Fruit fly (Drosophila melanogaster): ENCODE results near the gene Nup43.
A peak's percentile ranks its signal among the peaks of the same experiment; 100 is the strongest.

Nup43 gene

dm6 chr3R:18366644-18366985, 177 bp downstream of the Nup43 start:
- TF ChIP-seq Hr4 (GFP tag; optimal IDR thresholded peaks at IDR 0.05) = no peak
- TF ChIP-seq Ets96B (tag; optimal IDR thresholded peaks at IDR 0.05) = no peak
- no peak for TF ChIP-seq Sox15 (GFP tag; optimal IDR thresholded peaks at IDR 0.05)
- TF ChIP-seq Met (GFP tag; optimal IDR thresholded peaks at IDR 0.05) = no peak
- no peak for TF ChIP-seq lz (GFP tag; optimal IDR thresholded peaks at IDR 0.05)
- TF ChIP-seq Eip75B (GFP tag; optimal IDR thresholded peaks at IDR 0.05) = no peak
- TF ChIP-seq CG8632 (GFP tag; optimal IDR thresholded peaks at IDR 0.05) = no peak
- no peak for TF ChIP-seq Eip78C (GFP tag)
- TF ChIP-seq vri (GFP tag; optimal IDR thresholded peaks at IDR 0.05) = no peak

dm6 chr3R:18368595-18368994, 2.2 kb downstream of the Nup43 start:
- no peak for TF ChIP-seq fkh (GFP tag; optimal IDR thresholded peaks at IDR 0.05)
- no peak for TF ChIP-seq topi (GFP tag; optimal IDR thresholded peaks at IDR 0.05)
- no peak for TF ChIP-seq Eip93F (GFP tag; optimal IDR thresholded peaks at IDR 0.05)
- TF ChIP-seq Blimp-1 (GFP tag; optimal IDR thresholded peaks at IDR 0.05) = no peak
- TF ChIP-seq CG11902 (GFP tag; optimal IDR thresholded peaks at IDR 0.05) = no peak
- no peak for TF ChIP-seq Hr4 (GFP tag; optimal IDR thresholded peaks at IDR 0.05)
- no peak for TF ChIP-seq svp (GFP tag)
- no peak for TF ChIP-seq CG8632 (GFP tag; optimal IDR thresholded peaks at IDR 0.05)
- no peak for TF ChIP-seq Eip78C (GFP tag)
- TF ChIP-seq CG8119 (GFP tag; IDR thresholded peaks at IDR 0.05) = no peak
- TF ChIP-seq CG7368 (GFP tag; optimal IDR thresholded peaks at IDR 0.05) = no peak

- peak; percentile 60 for TF ChIP-seq Gug (GFP tag; IDR thresholded peaks at IDR 0.05)
- peak; percentile 44 for TF ChIP-seq OdsH (GFP tag; optimal IDR thresholded peaks at IDR 0.05)
- no peak for TF ChIP-seq Sox15 (GFP tag; optimal IDR thresholded peaks at IDR 0.05)
- peak; percentile 27 for TF ChIP-seq lz (GFP tag; optimal IDR thresholded peaks at IDR 0.05)
- 0 out of 2 replicates have a peak, but pooled peaks have one; percentile 26 for TF ChIP-seq CG15336 (GFP tag; IDR thresholded peaks at IDR 0.05)
- peak; percentile 22 for TF ChIP-seq esn (GFP tag; optimal IDR thresholded peaks at IDR 0.05)
- peak; percentile 50 for TF ChIP-seq net (GFP tag; optimal IDR thresholded peaks at IDR 0.05)
- peak; percentile 5 for TF ChIP-seq CG34406 (GFP tag; optimal IDR thresholded peaks at IDR 0.05)
- TF ChIP-seq Hr39 (GFP tag; optimal IDR thresholded peaks at IDR 0.05) = no peak
- TF ChIP-seq eg (GFP tag; IDR thresholded peaks at IDR 0.05) = peak; percentile 82
- TF ChIP-seq Eip78C (GFP tag) = peak; percentile 80
- no peak for TF ChIP-seq CG6792 (GFP tag; optimal IDR thresholded peaks at IDR 0.05)
- TF ChIP-seq CG3919 (GFP tag; optimal IDR thresholded peaks at IDR 0.05) = peak; percentile 33
- TF ChIP-seq acj6 (GFP tag; optimal IDR thresholded peaks at IDR 0.05) = peak; percentile 21
- peak; percentile 42 for TF ChIP-seq achi (GFP tag; optimal IDR thresholded peaks at IDR 0.05)
- peak; percentile 22 for TF ChIP-seq CG8632 (GFP tag; optimal IDR thresholded peaks at IDR 0.05)
- no peak for TF ChIP-seq fd59A (GFP tag; optimal IDR thresholded peaks at IDR 0.05)
- peak; percentile 31 for TF ChIP-seq CG7368 (GFP tag; optimal IDR thresholded peaks at IDR 0.05)
- TF ChIP-seq salr (GFP tag; optimal IDR thresholded peaks at IDR 0.05) = peak in 1 of 2 experiments; percentile 19
- no peak for TF ChIP-seq Lpt (GFP tag; optimal IDR thresholded peaks at IDR 0.05)
- no peak for TF ChIP-seq Sox102F (GFP tag; optimal IDR thresholded peaks at IDR 0.05)
- TF ChIP-seq CG16779 (tag; optimal IDR thresholded peaks at IDR 0.05) = no peak
- peak; percentile 19 for TF ChIP-seq CG10631 (GFP tag; optimal IDR thresholded peaks at IDR 0.05)
- TF ChIP-seq CG8119 (GFP tag; IDR thresholded peaks at IDR 0.05) = 0 out of 3 replicates have a peak, but pooled peaks have one; percentile 20
- TF ChIP-seq CG6163 (GFP tag; IDR thresholded peaks at IDR 0.05) = peak; percentile 70
- TF ChIP-seq Met (GFP tag; optimal IDR thresholded peaks at IDR 0.05) = peak; percentile 32
- TF ChIP-seq Smox (GFP tag; optimal IDR thresholded peaks at IDR 0.05) = no peak
- TF ChIP-seq Hr38 (GFP tag; optimal IDR thresholded peaks at IDR 0.05) = no peak
- TF ChIP-seq Ets96B (tag; optimal IDR thresholded peaks at IDR 0.05) = peak; percentile 12
- TF ChIP-seq pdm3 (GFP tag; optimal IDR thresholded peaks at IDR 0.05) = peak; percentile 31
- peak; percentile 49 for TF ChIP-seq Hr4 (GFP tag; optimal IDR thresholded peaks at IDR 0.05)
- TF ChIP-seq CG6854 (GFP tag; optimal IDR thresholded peaks at IDR 0.05) = no peak
Observed at dm6 chr3R:18371346-18371745, 4.9 kb downstream of the Nup43 start.

All from whole organism, prepupa.